Fruit fly (Drosophila melanogaster) whole organism, embryonic: ENCODE measurements around the gene CG6163.
A peak's percentile ranks its signal among the peaks of the same experiment; 100 is the strongest.

Experiments
- Aef1 ChIP-seq: fragments of 200-800 bp; sonication (Bioruptor generic); IDR thresholded peaks from 3 replicates; pipeline ENCODE4 v1.3.6; 2022; ENCODE audit warnings: missing biosample characterization, missing genetic modification characterization
- Atf6 ChIP-seq: fragments of 200-800 bp; sonication (Bioruptor generic); IDR thresholded peaks from 2 replicates; pipeline ENCODE4 v1.3.6; 2022; ENCODE audit warnings: missing biosample characterization, missing genetic modification characterization
- CG10321 ChIP-seq: fragments of 200-800 bp; sonication (Bioruptor generic); IDR thresholded peaks from 2 replicates; pipeline ENCODE4 v1.3.6; 2022; ENCODE audit warnings: missing biosample characterization, missing genetic modification characterization
- CG10462 ChIP-seq: fragments of 200-800 bp; sonication (Bioruptor generic); optimal IDR thresholded peaks from 2 replicates; lab custom pipeline; 2016; ENCODE audit warnings: missing biosample characterization, missing genetic modification characterization
- CG11093 ChIP-seq: fragments of 200-800 bp; sonication (Bioruptor generic); IDR thresholded peaks from 3 replicates; pipeline ENCODE4 v1.3.6; 2022; ENCODE audit warnings: missing biosample characterization, missing genetic modification characterization
- CG11695 ChIP-seq: fragments of 200-800 bp; sonication (Bioruptor generic); IDR thresholded peaks from 3 replicates; pipeline ENCODE4 v1.3.6; 2022; ENCODE audit warnings: missing biosample characterization, missing genetic modification characterization
- CG12659 ChIP-seq: fragments of 200-800 bp; sonication (Bioruptor generic); optimal IDR thresholded peaks from 3 replicates; lab custom pipeline; 2017; ENCODE audit warnings: mild to moderate bottlenecking, missing biosample characterization, missing genetic modification reagents, missing genetic modification characterization
- CG13894 ChIP-seq: fragments of 200-800 bp; sonication (Bioruptor generic); optimal IDR thresholded peaks from 3 replicates; lab custom pipeline; 2018; ENCODE audit warnings: missing biosample characterization, mild to moderate bottlenecking, missing genetic modification characterization, moderate library complexity
- CG16863 ChIP-seq: fragments of 200-800 bp; sonication (Bioruptor generic); optimal IDR thresholded peaks from 3 replicates; lab custom pipeline; 2016; ENCODE audit warnings: missing biosample characterization, missing genetic modification characterization
- CG17829 ChIP-seq: fragments of 200-800 bp; optimal IDR thresholded peaks from 2 replicates; lab custom pipeline; 2019; ENCODE audit warnings: missing biosample characterization, mild to moderate bottlenecking, missing genetic modification characterization, moderate library complexity
- CG17912 ChIP-seq: fragments of 200-800 bp; sonication (Bioruptor generic); optimal IDR thresholded peaks from 2 replicates; lab custom pipeline; 2018; ENCODE audit warnings: missing biosample characterization, mild to moderate bottlenecking, missing genetic modification characterization
- CG18011 ChIP-seq: fragments of 200-800 bp; sonication (Bioruptor generic); optimal IDR thresholded peaks from 2 replicates; lab custom pipeline; 2017; ENCODE audit warnings: missing biosample characterization, missing genetic modification characterization, mild to moderate bottlenecking, moderate library complexity, missing genotype
- CG30403 ChIP-seq: fragments of 200-800 bp; sonication (Bioruptor generic); optimal IDR thresholded peaks from 3 replicates; lab custom pipeline; 2016; ENCODE audit warnings: missing biosample characterization, missing genetic modification characterization
- CG42726 ChIP-seq: fragments of 200-800 bp; sonication (Bioruptor generic); IDR thresholded peaks from 2 replicates; pipeline ENCODE4 v1.3.6; 2022; ENCODE audit warnings: missing biosample characterization, missing genetic modification characterization; ENCODE audit not compliant: partially characterized antibody
- CG4424 ChIP-seq: fragments of 200-800 bp; sonication (Bioruptor generic); optimal IDR thresholded peaks from 3 replicates; lab custom pipeline; 2016; ENCODE audit warnings: missing biosample characterization, missing genetic modification characterization
- CG4617 ChIP-seq: fragments of 200-800 bp; sonication (Bioruptor generic); optimal IDR thresholded peaks from 3 replicates; lab custom pipeline; 2016; ENCODE audit warnings: missing biosample characterization, missing genetic modification characterization, borderline replicate concordance
- CG6854 ChIP-seq: fragments of 200-800 bp; sonication (Bioruptor generic); optimal IDR thresholded peaks from 3 replicates; lab custom pipeline; 2017; ENCODE audit warnings: missing biosample characterization, mild to moderate bottlenecking, missing genetic modification characterization
- CG8281 ChIP-seq: fragments of 200-800 bp; sonication (Bioruptor generic); optimal IDR thresholded peaks from 2 replicates; lab custom pipeline; 2018; ENCODE audit warnings: missing biosample characterization, mild to moderate bottlenecking, missing genetic modification characterization, moderate library complexity
- CG8944 ChIP-seq: fragments of 200-800 bp; sonication (Bioruptor generic); optimal IDR thresholded peaks from 3 replicates; lab custom pipeline; 2016; ENCODE audit warnings: missing biosample characterization, missing genetic modification characterization
- Chrac-16 ChIP-seq: fragments of 200-800 bp; sonication (Bioruptor generic); optimal IDR thresholded peaks from 3 replicates; lab custom pipeline; 2016; ENCODE audit warnings: missing biosample characterization, missing genetic modification characterization
- ERR ChIP-seq: fragments of 200-800 bp; sonication (Bioruptor generic); optimal IDR thresholded peaks from 2 replicates; lab custom pipeline; 2016; ENCODE audit warnings: missing biosample characterization, missing genetic modification characterization
- Eip74EF ChIP-seq, 2 experiments: fragments of 200-800 bp in 1 of 2; fragments of >200 bp in 1 of 2; sonication (Bioruptor generic) in 1 of 2; optimal IDR thresholded peaks; 2 replicates each; lab custom pipeline; 2017 to 2019; ENCODE audit warnings: missing biosample characterization in 2 of 2, missing genetic modification characterization in 2 of 2, mild to moderate bottlenecking in 1 of 2, moderate library complexity in 1 of 2
- Gsc ChIP-seq: fragments of 200-800 bp; sonication (Bioruptor generic); IDR thresholded peaks from 2 replicates; pipeline ENCODE4 v1.3.6; 2022; ENCODE audit warnings: missing biosample characterization, missing genetic modification characterization
- HLH3B ChIP-seq: fragments of 200-800 bp; sonication (Bioruptor generic); IDR thresholded peaks from 2 replicates; pipeline ENCODE4 v1.3.6; 2022; ENCODE audit warnings: missing biosample characterization, missing genetic modification characterization
- Hmx ChIP-seq: fragments of 200-800 bp; sonication (Bioruptor generic); optimal IDR thresholded peaks from 2 replicates; lab custom pipeline; 2016; ENCODE audit warnings: missing biosample characterization, missing genetic modification characterization
- Mes4 ChIP-seq: fragments of 200-800 bp; sonication (Bioruptor generic); optimal IDR thresholded peaks from 2 replicates; lab custom pipeline; 2016; ENCODE audit warnings: missing biosample characterization, missing genetic modification characterization
- NFAT ChIP-seq: fragments of 200-800 bp; sonication (Bioruptor generic); IDR thresholded peaks from 2 replicates; pipeline ENCODE4 v1.3.6; 2022; ENCODE audit warnings: missing biosample characterization, missing genetic modification characterization
- NfI ChIP-seq: fragments of 200-800 bp; sonication (Bioruptor generic); optimal IDR thresholded peaks from 3 replicates; lab custom pipeline; 2018; ENCODE audit warnings: missing biosample characterization, mild to moderate bottlenecking, missing genetic modification characterization, moderate library complexity
- Rx ChIP-seq: fragments of 200-800 bp; sonication (Bioruptor generic); IDR thresholded peaks from 2 replicates; pipeline ENCODE4 v1.3.6; 2022; ENCODE audit warnings: missing biosample characterization, missing genetic modification characterization
- Scr ChIP-seq: fragments of 200-800 bp; sonication (Bioruptor generic); IDR thresholded peaks from 2 replicates; pipeline ENCODE4 v1.3.6; 2022; ENCODE audit warnings: missing biosample characterization, missing genetic modification characterization; ENCODE audit not compliant: partially characterized antibody
- Spps ChIP-seq: fragments of 200-800 bp; sonication (Bioruptor generic); optimal IDR thresholded peaks from 2 replicates; lab custom pipeline; 2018; ENCODE audit warnings: missing biosample characterization, mild to moderate bottlenecking, missing genetic modification characterization
- Tbp ChIP-seq: fragments of >200 bp; optimal IDR thresholded peaks from 2 replicates; lab custom pipeline; 2018; ENCODE audit warnings: missing biosample characterization, missing genetic modification characterization
- caup ChIP-seq: fragments of 200-800 bp; sonication (Bioruptor generic); optimal IDR thresholded peaks from 3 replicates; lab custom pipeline; 2017; ENCODE audit warnings: missing biosample characterization, mild to moderate bottlenecking, missing genetic modification characterization, moderate library complexity; ENCODE audit not compliant: severe bottlenecking
- cg ChIP-seq: fragments of 200-800 bp; sonication (Bioruptor generic); optimal IDR thresholded peaks from 3 replicates; lab custom pipeline; 2019; ENCODE audit warnings: missing biosample characterization, mild to moderate bottlenecking, missing genetic modification characterization, moderate library complexity
- disco-r ChIP-seq: fragments of 200-800 bp; sonication (Bioruptor generic); optimal IDR thresholded peaks from 2 replicates; lab custom pipeline; 2016; ENCODE audit warnings: missing biosample characterization, missing genetic modification characterization
- dm ChIP-seq: fragments of 200-800 bp; sonication (Bioruptor generic); optimal IDR thresholded peaks from 3 replicates; lab custom pipeline; 2016; ENCODE audit warnings: missing biosample characterization, missing genetic modification characterization
- ewg ChIP-seq: fragments of 200-800 bp; sonication (Bioruptor generic); optimal IDR thresholded peaks from 3 replicates; lab custom pipeline; 2017; ENCODE audit warnings: mild to moderate bottlenecking, missing biosample characterization, missing genetic modification reagents, missing genetic modification characterization
- fd64A ChIP-seq: fragments of 200-800 bp; sonication (Bioruptor generic); optimal IDR thresholded peaks from 3 replicates; lab custom pipeline; 2018; ENCODE audit warnings: missing biosample characterization, mild to moderate bottlenecking, missing genetic modification characterization
- fu2 ChIP-seq: fragments of 200-800 bp; sonication (Bioruptor generic); optimal IDR thresholded peaks from 2 replicates; lab custom pipeline; 2016; ENCODE audit warnings: missing biosample characterization, missing genetic modification characterization
- grn ChIP-seq: fragments of 200-800 bp; sonication (Bioruptor generic); optimal IDR thresholded peaks from 3 replicates; lab custom pipeline; 2017; ENCODE audit warnings: missing biosample characterization, missing genetic modification characterization
- ham ChIP-seq: fragments of 200-800 bp; sonication (Bioruptor generic); IDR thresholded peaks from 2 replicates; pipeline ENCODE4 v1.3.6; 2022; ENCODE audit warnings: missing biosample characterization, missing genetic modification characterization
- her ChIP-seq: fragments of 200-800 bp; sonication (Bioruptor generic); optimal IDR thresholded peaks from 2 replicates; lab custom pipeline; 2016; ENCODE audit warnings: missing biosample characterization, missing genetic modification characterization
- hkb ChIP-seq, 2 experiments: fragments of 200-800 bp in 1 of 2; fragments of >200 bp in 1 of 2; sonication (Bioruptor generic) in 1 of 2; IDR thresholded peaks in 1 of 2; optimal IDR thresholded peaks in 1 of 2; 2 replicates each; pipeline versions ENCODE4 v1.3.6 to Lab custom; 2017 to 2022; ENCODE audit warnings: missing biosample characterization in 1 of 2, missing genetic modification characterization in 1 of 2
- jigr1 ChIP-seq: fragments of 200-800 bp; sonication (Bioruptor generic); IDR thresholded peaks from 3 replicates; pipeline ENCODE4 v1.3.6; 2022; ENCODE audit warnings: missing biosample characterization, missing genetic modification characterization
- kay ChIP-seq: fragments of 200-800 bp; sonication (Bioruptor generic); optimal IDR thresholded peaks from 2 replicates; lab custom pipeline; 2016; ENCODE audit warnings: missing biosample characterization, missing genetic modification characterization
- lbe ChIP-seq: fragments of 200-800 bp; sonication (Bioruptor generic); optimal IDR thresholded peaks from 2 replicates; lab custom pipeline; 2016; ENCODE audit warnings: missing biosample characterization, mild to moderate bottlenecking, missing genetic modification characterization
- slp2 ChIP-seq: fragments of 200-800 bp; sonication (Bioruptor generic); optimal IDR thresholded peaks from 2 replicates; lab custom pipeline; 2016; ENCODE audit warnings: missing biosample characterization, missing genetic modification characterization
- sqz ChIP-seq: fragments of 200-800 bp; sonication (Bioruptor generic); optimal IDR thresholded peaks from 3 replicates; lab custom pipeline; 2018; ENCODE audit warnings: missing biosample characterization, mild to moderate bottlenecking, missing genetic modification characterization
- stwl ChIP-seq: fragments of 200-800 bp; sonication (Bioruptor generic); optimal IDR thresholded peaks from 3 replicates; lab custom pipeline; 2018; ENCODE audit warnings: missing biosample characterization, mild to moderate bottlenecking, missing genetic modification characterization, moderate library complexity
- zen ChIP-seq: fragments of 200-800 bp; sonication (Bioruptor generic); optimal IDR thresholded peaks from 3 replicates; lab custom pipeline; 2018; ENCODE audit warnings: missing biosample characterization, mild to moderate bottlenecking, missing genetic modification characterization, moderate library complexity

CG6163 gene

dm6 chr3L:11329014-11329469 lies 35.6 kb downstream of the CG6163 start (continued):
- no peak for TF ChIP-seq caup (GFP tag; lab: Kevin White, UChicago)
- no peak for TF ChIP-seq cg
- peak; percentile 60; the same call in 2 of the 3 replicates for TF ChIP-seq CG11093 (GFP tag; lab: Robert Waterston, UW)
- TF ChIP-seq Eip74EF (GFP tag; optimal IDR thresholded peaks at IDR 0.05; lab: Kevin White, UChicago) = peak in 1 of 2 experiments; percentile 75
- TF ChIP-seq jigr1 (GFP tag; lab: Robert Waterston, UW) = peak; percentile 61; the same call in 1 of the 3 replicates
- TF ChIP-seq zen (tag; lab: Kevin White, UChicago) = no peak
- no peak for TF ChIP-seq Mes4 (GFP tag; lab: Kevin White, UChicago)
- TF ChIP-seq her = no peak
- no peak for TF ChIP-seq Gsc
- TF ChIP-seq CG10462 (GFP tag; lab: Kevin White, UChicago) = peak; percentile 1
- peak; percentile 49 for TF ChIP-seq CG6854 (GFP tag; lab: Kevin White, UChicago)
- peak; percentile 48 for TF ChIP-seq lbe (GFP tag; lab: Kevin White, UChicago)
- no peak for TF ChIP-seq Chrac-16 (GFP tag; lab: Kevin White, UChicago)
- TF ChIP-seq CG8281 = no peak
- no peak for TF ChIP-seq CG17912 (GFP tag; lab: Kevin White, UChicago)
- TF ChIP-seq stwl (tag; lab: Kevin White, UChicago) = no peak
- no peak for TF ChIP-seq CG42726
- TF ChIP-seq fd64A (GFP tag; lab: Kevin White, UChicago) = no peak
- TF ChIP-seq NFAT (GFP tag; lab: Robert Waterston, UW) = no peak
- no peak for TF ChIP-seq CG4424 (GFP tag; lab: Kevin White, UChicago)
- TF ChIP-seq Atf6 = no peak
- peak; percentile 17 for TF ChIP-seq sqz
- TF ChIP-seq dm = no peak
- no peak for TF ChIP-seq grn
- TF ChIP-seq ham (GFP tag; lab: Robert Waterston, UW) = no peak
- TF ChIP-seq CG16863 = no peak
- TF ChIP-seq CG17829 (tag; lab: Kevin White, UChicago) = peak; percentile 60
- no peak for TF ChIP-seq slp2 (GFP tag; lab: Kevin White, UChicago)
- TF ChIP-seq CG18011 (GFP tag; lab: Kevin White, UChicago) = no peak
- TF ChIP-seq kay (GFP tag; lab: Kevin White, UChicago) = no peak
- TF ChIP-seq hkb (optimal IDR thresholded peaks at IDR 0.05; lab: Kevin White, UChicago) = no peak
- peak; percentile 74; the same call in 1 of the 2 replicates for TF ChIP-seq hkb (GFP tag; IDR thresholded peaks at IDR 0.05; lab: Robert Waterston, UW)
- TF ChIP-seq Rx (GFP tag; lab: Robert Waterston, UW) = no peak
- TF ChIP-seq disco-r = no peak
- no peak for TF ChIP-seq ERR (GFP tag; lab: Kevin White, UChicago)
- TF ChIP-seq Scr (GFP tag; lab: Robert Waterston, UW) = no peak
- TF ChIP-seq Tbp (GFP tag; lab: Kevin White, UChicago) = no peak
- peak; percentile 4 for TF ChIP-seq CG12659 (GFP tag; lab: Kevin White, UChicago)
- TF ChIP-seq CG10321 = no peak
- TF ChIP-seq NfI (GFP tag; lab: Kevin White, UChicago) = peak; percentile 2
- TF ChIP-seq CG11695 (GFP tag; lab: Robert Waterston, UW) = peak; percentile 69; the same call in 2 of the 3 replicates
- TF ChIP-seq Aef1 (GFP tag; lab: Robert Waterston, UW) = peak; percentile 44; the same call in 2 of the 3 replicates
- no peak for TF ChIP-seq Hmx (GFP tag; lab: Kevin White, UChicago)
- TF ChIP-seq fu2 (GFP tag; lab: Kevin White, UChicago) = no peak
- peak; percentile 61 for TF ChIP-seq HLH3B (GFP tag; lab: Robert Waterston, UW)
- TF ChIP-seq CG8944 (GFP tag; lab: Kevin White, UChicago) = no peak
- no peak for TF ChIP-seq Spps
- no peak for TF ChIP-seq CG30403 (GFP tag; lab: Kevin White, UChicago)
- no peak for TF ChIP-seq CG4617 (GFP tag; lab: Kevin White, UChicago)
- TF ChIP-seq ewg (GFP tag; lab: Kevin White, UChicago) = peak; percentile 34
- TF ChIP-seq CG13894 = peak; percentile 29
